Worm (Caenorhabditis elegans): ENCODE results near the gene Y48A6B.8.
A peak's percentile ranks its signal among the peaks of the same experiment; 100 is the strongest.

Gene Y48A6B.8

ce11 chrIII:11050658-11051118 is 21.5 kb upstream of the Y48A6B.8 start:
- TF ChIP-seq nhr-12 (tag; optimal IDR thresholded peaks at IDR 0.05) = no peak
- TF ChIP-seq bed-3 (GFP tag; optimal IDR thresholded peaks at IDR 0.05) = no peak
- no peak for TF ChIP-seq hlh-1 (tag; optimal IDR thresholded peaks at IDR 0.05)

- TF ChIP-seq lsy-2 (tag; optimal IDR thresholded peaks at IDR 0.05) (no peak), lin-32 (GFP tag; optimal IDR thresholded peaks at IDR 0.05) (no peak), unc-62 (GFP tag; optimal IDR thresholded peaks at IDR 0.05) (no peak), sem-2 (GFP tag; optimal IDR thresholded peaks at IDR 0.05) (no peak), sptf-1 (tag; optimal IDR thresholded peaks at IDR 0.05) (no peak), zip-8 (tag; optimal IDR thresholded peaks at IDR 0.05) (no peak), hlh-1 (tag; optimal IDR thresholded peaks at IDR 0.05) (no peak), nhr-28 (tag; optimal IDR thresholded peaks at IDR 0.05) (no peak), cnd-1 (tag; optimal IDR thresholded peaks at IDR 0.05) (no peak), mls-2 (tag; optimal IDR thresholded peaks at IDR 0.05) (no peak), elt-3 (tag; optimal IDR thresholded peaks at IDR 0.05) (no peak), nhr-2 (tag; optimal IDR thresholded peaks at IDR 0.05) (no peak)
Measured at ce11 chrIII:11046549-11046948, 17.3 kb upstream of the Y48A6B.8 start.

ce11 chrIII:11045196-11045595 is 16.0 kb upstream of the Y48A6B.8 start:
- no peak for TF ChIP-seq ceh-83 (GFP tag; optimal IDR thresholded peaks at IDR 0.05)
- no peak for TF ChIP-seq nhr-76 (tag; optimal IDR thresholded peaks at IDR 0.05)
- TF ChIP-seq lsy-2 (tag; optimal IDR thresholded peaks at IDR 0.05) = no peak
- no peak for TF ChIP-seq ztf-11 (tag; optimal IDR thresholded peaks at IDR 0.05)
- no peak for TF ChIP-seq ces-1 (GFP tag; optimal IDR thresholded peaks at IDR 0.05)
- no peak for TF ChIP-seq nhr-28 (tag; optimal IDR thresholded peaks at IDR 0.05)
- no peak for TF ChIP-seq sptf-1 (tag; optimal IDR thresholded peaks at IDR 0.05)
- no peak for TF ChIP-seq pha-4 (tag; optimal IDR thresholded peaks at IDR 0.05)
- no peak for TF ChIP-seq unc-62 (GFP tag; optimal IDR thresholded peaks at IDR 0.05)
- no peak for TF ChIP-seq nhr-12 (tag; optimal IDR thresholded peaks at IDR 0.05)
- TF ChIP-seq cnd-1 (tag; optimal IDR thresholded peaks at IDR 0.05) = no peak
- no peak for TF ChIP-seq mab-5 (tag; optimal IDR thresholded peaks at IDR 0.05)

ce11 chrIII:11040606-11041005 is 11.4 kb upstream of the Y48A6B.8 start:
- no peak for TF ChIP-seq ceh-43 (GFP tag; optimal IDR thresholded peaks at IDR 0.05)
- no peak for TF ChIP-seq mep-1 (tag; optimal IDR thresholded peaks at IDR 0.05)
- no peak for TF ChIP-seq ceh-39 (tag; optimal IDR thresholded peaks at IDR 0.05)
- TF ChIP-seq unc-120 (tag; optimal IDR thresholded peaks at IDR 0.05; ENCODE audit: poor library complexity, severe bottlenecking) = no peak
- no peak for TF ChIP-seq nhr-2 (tag; optimal IDR thresholded peaks at IDR 0.05)
- TF ChIP-seq cnd-1 (tag; optimal IDR thresholded peaks at IDR 0.05) = no peak
- no peak for TF ChIP-seq flh-1 (GFP tag; optimal IDR thresholded peaks at IDR 0.05)
- no peak for TF ChIP-seq bed-3 (GFP tag; optimal IDR thresholded peaks at IDR 0.05)
- TF ChIP-seq nhr-76 (tag; optimal IDR thresholded peaks at IDR 0.05) = no peak
- no peak for TF ChIP-seq lin-13 (tag; optimal IDR thresholded peaks at IDR 0.05)
- no peak for TF ChIP-seq tbx-8 (GFP tag; optimal IDR thresholded peaks at IDR 0.05)
- no peak for TF ChIP-seq snpc-4 (tag; optimal IDR thresholded peaks at IDR 0.05)
- TF ChIP-seq nhr-237 (tag; optimal IDR thresholded peaks at IDR 0.05) = no peak

- TF ChIP-seq hlh-1 (tag; optimal IDR thresholded peaks at IDR 0.05) (peak; percentile 21), ceh-43 (GFP tag; optimal IDR thresholded peaks at IDR 0.05) (no peak), mep-1 (tag; optimal IDR thresholded peaks at IDR 0.05) (peak; percentile 46)
Measured at ce11 chrIII:11039250-11039649, 10.0 kb upstream of the Y48A6B.8 start.

ce11 chrIII:11036640-11037039 is 7.4 kb upstream of the Y48A6B.8 start, which contains the start of gene spat-2:
spat-2 (plus strand) TSS chrIII:11036940.
- TF ChIP-seq unc-120 (tag; optimal IDR thresholded peaks at IDR 0.05; ENCODE audit: poor library complexity, severe bottlenecking) (no peak), nhr-76 (tag; optimal IDR thresholded peaks at IDR 0.05) (no peak), nhr-2 (tag; optimal IDR thresholded peaks at IDR 0.05) (no peak), elt-1 (tag; optimal IDR thresholded peaks at IDR 0.05; ENCODE audit: borderline replicate concordance, insufficient read depth) (no peak), hlh-1 (tag; optimal IDR thresholded peaks at IDR 0.05) (no peak), tbx-8 (GFP tag; optimal IDR thresholded peaks at IDR 0.05) (no peak), ztf-11 (tag; optimal IDR thresholded peaks at IDR 0.05) (no peak), lin-32 (GFP tag; optimal IDR thresholded peaks at IDR 0.05) (no peak), lsy-2 (tag; optimal IDR thresholded peaks at IDR 0.05) (no peak)

Data from whole organism, mixed stage, embryonic.